Fruit fly (Drosophila melanogaster): ENCODE data around the gene Jon99Fii.

dm6 chr3R:30487828-30488227, at the start of gene Jon99Fii:
- TF ChIP-seq CG8478 (optimal IDR thresholded peaks at IDR 0.05) (no peak), CTCF (optimal IDR thresholded peaks at IDR 0.05) (no peak)

Measured in S2 (cell line).